Fruit fly (Drosophila melanogaster) whole organism, larva: Measurements from ENCODE around the gene CG32487.

Experiments used
- noc ChIP-seq: fragments of 200-800 bp; sonication (Bioruptor generic); optimal IDR thresholded peaks from 3 replicates; lab custom pipeline; 2019; ENCODE audit warnings: missing biosample characterization, mild to moderate bottlenecking, missing genetic modification characterization, moderate library complexity

Gene CG32487

dm6 chr3L:3036951-3037586, 20.0 kb upstream of the CG32487 start:
- no peak for TF ChIP-seq noc (tag; lab: Kevin White, UChicago)

dm6 chr3L:3035769-3036583, 18.9 kb upstream of the CG32487 start:
- peak; percentile 95 for TF ChIP-seq noc (tag; lab: Kevin White, UChicago)

dm6 chr3L:3034779-3035643, 18.0 kb upstream of the CG32487 start, which contains the start of gene CG2162:
Gene CG2162, plus strand, starts transcription at chr3L:3035196.
- TF ChIP-seq noc (tag; lab: Kevin White, UChicago), result no peak

dm6 chr3L:3026421-3026820, 9.4 kb upstream of the CG32487 start, which contains the start of gene aly:
Gene aly, minus strand, starts transcription at chr3L:3026521.
- TF ChIP-seq noc (tag; lab: Kevin White, UChicago), result no peak

dm6 chr3L:3015969-3016368, 1.1 kb downstream of the CG32487 start, which contains the start of gene CG32488:
Gene CG32488, minus strand, starts transcription at chr3L:3016069.
- TF ChIP-seq noc (tag; lab: Kevin White, UChicago), result no peak

dm6 chr3L:3013496-3013895, 3.6 kb downstream of the CG32487 start:
- no peak for TF ChIP-seq noc (tag; lab: Kevin White, UChicago)

dm6 chr3L:3001445-3001844, 15.6 kb downstream of the CG32487 start, which contains the start of gene FMRFaR:
Gene FMRFaR, plus strand, starts transcription at chr3L:3001716.
- TF ChIP-seq noc (tag; lab: Kevin White, UChicago), result no peak

dm6 chr3L:2994872-2995271, 22.2 kb downstream of the CG32487 start, which contains the start of gene CG2113:
Gene CG2113, plus strand, starts transcription at chr3L:2995172.
- no peak for TF ChIP-seq noc (tag; lab: Kevin White, UChicago)

- TF ChIP-seq noc (tag; lab: Kevin White, UChicago), result no peak
These were observed 29.3 kb downstream of the CG32487 start for dm6 chr3L:2987749-2988148.

dm6 chr3L:2986302-2986701, 30.8 kb downstream of the CG32487 start:
- TF ChIP-seq noc (tag; lab: Kevin White, UChicago), result no peak

dm6 chr3L:2980856-2981255, 36.2 kb downstream of the CG32487 start, which contains the start of gene CPT2:
Gene CPT2, plus strand, starts transcription at chr3L:2981022.
- TF ChIP-seq noc (tag; lab: Kevin White, UChicago), result no peak
